Fruit fly (Drosophila melanogaster): Measurements from ENCODE around the gene CG12170.

DNA sequence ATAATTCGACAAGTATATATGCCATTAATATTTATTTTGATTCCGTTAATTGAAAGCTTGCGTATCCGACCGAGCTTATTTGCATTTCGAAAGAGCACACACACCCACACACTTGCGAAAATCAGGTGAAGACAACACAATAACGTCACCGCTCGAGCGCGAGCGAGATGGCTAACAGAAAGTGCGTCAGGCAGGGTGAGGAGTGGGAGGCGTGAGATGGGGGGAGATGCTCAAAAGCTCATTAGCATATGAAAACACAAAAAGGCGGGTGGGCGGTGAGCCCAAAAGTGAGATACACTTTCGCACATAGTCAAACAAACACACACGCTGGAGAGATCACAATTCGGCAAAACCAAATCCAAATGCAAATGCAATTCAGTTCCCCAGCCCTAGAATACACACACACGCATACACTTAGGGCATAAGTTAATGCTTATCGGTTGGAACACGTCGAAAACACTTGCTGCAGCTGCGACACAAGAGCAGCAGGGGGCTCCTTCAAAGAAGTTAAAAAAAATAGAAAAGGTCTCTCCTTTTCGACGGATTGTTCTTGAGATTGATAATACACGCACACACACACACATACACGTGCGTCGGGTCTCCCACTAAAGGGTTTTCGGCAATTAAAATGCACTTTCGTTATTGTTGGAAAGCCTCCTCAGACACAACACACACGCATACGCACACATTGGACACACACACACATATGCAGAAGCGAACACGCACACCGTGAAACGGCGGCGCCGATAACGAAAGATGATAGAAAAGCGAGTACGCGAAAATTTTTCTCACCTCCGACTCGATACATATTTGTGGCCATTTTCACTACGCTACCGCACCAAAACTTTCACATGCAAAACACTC is 10.9 kb downstream of the CG12170 start:
- TF ChIP-seq gce (GFP tag; IDR thresholded peaks at IDR 0.05): no peak
- no peak for TF ChIP-seq CG11398 (GFP tag; optimal IDR thresholded peaks at IDR 0.05)
- no peak for TF ChIP-seq CG12299 (tag; optimal IDR thresholded peaks at IDR 0.05)
- TF ChIP-seq CG9797 (GFP tag; optimal IDR thresholded peaks at IDR 0.05): no peak
- TF ChIP-seq Oaz (GFP tag; IDR thresholded peaks at IDR 0.05): no peak
- TF ChIP-seq tna (GFP tag; IDR thresholded peaks at IDR 0.05; ENCODE audit: partially characterized antibody): no peak
- TF ChIP-seq CG18011 (GFP tag; optimal IDR thresholded peaks at IDR 0.05): no peak
- TF ChIP-seq Abd-B (GFP tag; optimal IDR thresholded peaks at IDR 0.05): no peak
